Worm (Caenorhabditis elegans) whole organism, L3 larva: Measurements from ENCODE around the gene K12B6.11.
A peak's percentile ranks its signal among the peaks of the same experiment; 100 is the strongest.

Experiments
- ZK546.5 ChIP-seq: sonication (generic microtip); optimal IDR thresholded peaks from 2 replicates; lab custom pipeline; 2017; ENCODE audit warnings: missing biosample characterization, missing genetic modification characterization
- aly-2 ChIP-seq: fragments of 150-350 bp; optimal IDR thresholded peaks from 2 replicates; lab custom pipeline; 2014; ENCODE audit warnings: missing biosample characterization, missing genetic modification characterization
- ama-1 ChIP-seq: fragments of 150-350 bp; optimal IDR thresholded peaks from 2 replicates; lab custom pipeline; 2018
- ceh-16 ChIP-seq: sonication (generic microtip); optimal IDR thresholded peaks from 2 replicates; lab custom pipeline; 2017; ENCODE audit warnings: missing biosample characterization, missing genetic modification characterization
- ceh-82 ChIP-seq: fragments of 150-350 bp; optimal IDR thresholded peaks from 2 replicates; lab custom pipeline; 2014; ENCODE audit warnings: missing biosample characterization, missing genetic modification characterization
- ceh-9 ChIP-seq: sonication (generic microtip); optimal IDR thresholded peaks from 2 replicates; lab custom pipeline; 2018; ENCODE audit warnings: missing biosample characterization, missing genetic modification characterization
- daf-12 ChIP-seq: fragments of 150-350 bp; optimal IDR thresholded peaks from 2 replicates; lab custom pipeline; 2014; ENCODE audit warnings: missing biosample characterization, missing genetic modification reagents, missing genetic modification characterization
- egl-27 ChIP-seq: sonication (generic microtip); optimal IDR thresholded peaks from 4 replicates; lab custom pipeline; 2017; ENCODE audit warnings: missing biosample characterization, missing genetic modification reagents, missing genetic modification characterization
- egl-5 ChIP-seq: fragments of 150-350 bp; optimal IDR thresholded peaks from 2 replicates; lab custom pipeline; 2017; ENCODE audit warnings: missing biosample characterization, missing genetic modification reagents, missing genetic modification characterization, inconsistent platforms
- elt-2 ChIP-seq: sonication (generic microtip); optimal IDR thresholded peaks from 2 replicates; lab custom pipeline; 2016; ENCODE audit warnings: missing genetic modification reagents, mild to moderate bottlenecking, missing genetic modification characterization, missing compliant biosample characterization
- elt-3 ChIP-seq, 3 experiments: fragments of 150-350 bp in 1 of 3; sonication (generic microtip) in 2 of 3; optimal IDR thresholded peaks; 2 replicates in 2 of 3; 4 replicates in 1 of 3; lab custom pipeline; 2014 to 2017; ENCODE audit warnings: missing biosample characterization in 3 of 3, missing genetic modification characterization in 3 of 3
- eor-1 ChIP-seq, 2 experiments: fragments of 150-350 bp; optimal IDR thresholded peaks; 2 replicates each; lab custom pipeline; 2014 to 2018; ENCODE audit warnings: missing biosample characterization in 2 of 2, missing genetic modification characterization in 2 of 2
- fkh-2 ChIP-seq: fragments of 150-350 bp; optimal IDR thresholded peaks from 2 replicates; lab custom pipeline; 2014; ENCODE audit warnings: missing biosample characterization, missing genetic modification reagents, missing genetic modification characterization
- fos-1 ChIP-seq: fragments of 150-350 bp; optimal IDR thresholded peaks from 2 replicates; lab custom pipeline; 2014; ENCODE audit warnings: missing biosample characterization, missing genetic modification characterization
- hmg-11 ChIP-seq: sonication (generic microtip); optimal IDR thresholded peaks from 2 replicates; lab custom pipeline; 2016; ENCODE audit warnings: missing genetic modification characterization, missing compliant biosample characterization
- jun-1 ChIP-seq: fragments of 150-350 bp; optimal IDR thresholded peaks from 2 replicates; lab custom pipeline; 2014; ENCODE audit warnings: missing biosample characterization, missing genetic modification reagents, missing genetic modification characterization
- lin-39 ChIP-seq: fragments of 150-350 bp; optimal IDR thresholded peaks from 2 replicates; lab custom pipeline; 2018; ENCODE audit warnings: missing biosample characterization, missing genetic modification reagents, missing genetic modification characterization
- lsy-12 ChIP-seq: sonication (generic microtip); optimal IDR thresholded peaks from 2 replicates; lab custom pipeline; 2016; ENCODE audit warnings: mild to moderate bottlenecking, missing genetic modification characterization, missing compliant biosample characterization
- mdl-1 ChIP-seq: fragments of 150-350 bp; optimal IDR thresholded peaks from 2 replicates; lab custom pipeline; 2014; ENCODE audit warnings: missing biosample characterization, missing genetic modification characterization
- nhr-11 ChIP-seq: fragments of 150-350 bp; optimal IDR thresholded peaks from 2 replicates; lab custom pipeline; 2014; ENCODE audit warnings: missing biosample characterization, missing genetic modification characterization
- nhr-12 ChIP-seq: fragments of 150-350 bp; optimal IDR thresholded peaks from 2 replicates; lab custom pipeline; 2014; ENCODE audit warnings: missing biosample characterization, missing genetic modification characterization
- nhr-23 ChIP-seq: fragments of 150-350 bp; optimal IDR thresholded peaks from 2 replicates; lab custom pipeline; 2014; ENCODE audit warnings: missing biosample characterization, missing genetic modification reagents, missing genetic modification characterization
- nhr-25 ChIP-seq: sonication (generic microtip); optimal IDR thresholded peaks from 2 replicates; lab custom pipeline; 2017; ENCODE audit warnings: missing biosample characterization, missing genetic modification characterization
- nhr-43 ChIP-seq: sonication (generic microtip); optimal IDR thresholded peaks from 2 replicates; lab custom pipeline; 2016; ENCODE audit warnings: mild to moderate bottlenecking, missing genetic modification characterization, missing compliant biosample characterization; ENCODE audit not compliant: poor library complexity, severe bottlenecking
- nhr-76 ChIP-seq: fragments of 150-350 bp; sonication (generic microtip); optimal IDR thresholded peaks from 5 replicates; lab custom pipeline; 2014; ENCODE audit warnings: missing biosample characterization, missing genetic modification characterization
- nhr-77 ChIP-seq: fragments of 150-350 bp; optimal IDR thresholded peaks from 2 replicates; lab custom pipeline; 2014; ENCODE audit warnings: missing biosample characterization, missing genetic modification characterization
- pha-4 ChIP-seq: fragments of 150-350 bp; optimal IDR thresholded peaks from 2 replicates; lab custom pipeline; 2014; ENCODE audit warnings: missing biosample characterization, missing genetic modification reagents, missing genetic modification characterization
- pqm-1 ChIP-seq: fragments of 150-350 bp; optimal IDR thresholded peaks from 2 replicates; lab custom pipeline; 2017; ENCODE audit warnings: missing biosample characterization, missing genetic modification characterization, inconsistent platforms
- skn-1 ChIP-seq: fragments of 150-350 bp; optimal IDR thresholded peaks from 2 replicates; lab custom pipeline; 2014; ENCODE audit warnings: missing biosample characterization, missing genetic modification characterization
- snpc-4 ChIP-seq: fragments of 150-350 bp; optimal IDR thresholded peaks from 2 replicates; lab custom pipeline; 2014; ENCODE audit warnings: missing biosample characterization, missing genetic modification characterization
- tbx-2 ChIP-seq: sonication (generic microtip); optimal IDR thresholded peaks from 2 replicates; lab custom pipeline; 2016; ENCODE audit warnings: mild to moderate bottlenecking, missing genetic modification characterization, missing compliant biosample characterization
- unc-39 ChIP-seq: sonication (generic microtip); optimal IDR thresholded peaks from 4 replicates; lab custom pipeline; 2017; ENCODE audit warnings: missing biosample characterization, missing genetic modification characterization
- unc-62 ChIP-seq: fragments of 150-350 bp; sonication (generic microtip); optimal IDR thresholded peaks from 4 replicates; lab custom pipeline; 2014; ENCODE audit warnings: missing biosample characterization, missing genetic modification reagents, missing genetic modification characterization
- zag-1 ChIP-seq: fragments of 150-350 bp; optimal IDR thresholded peaks from 2 replicates; lab custom pipeline; 2014; ENCODE audit warnings: missing biosample characterization, missing genetic modification characterization
- ztf-4 ChIP-seq: fragments of 150-350 bp; optimal IDR thresholded peaks from 2 replicates; lab custom pipeline; 2014; ENCODE audit warnings: missing biosample characterization, missing genetic modification characterization

The K12B6.11 gene

ce11 chrV:6322749-6323367, 34.2 kb downstream of the K12B6.11 start:
- TF ChIP-seq nhr-23, result peak; percentile 53
- peak; percentile 68 for TF ChIP-seq nhr-25 (tag; lab: Kevin White, UChicago)
- no peak for TF ChIP-seq ama-1 (lab: Kevin White, UChicago)
- TF ChIP-seq nhr-43 (tag; lab: Kevin White, UChicago), result peak; percentile 20
- TF ChIP-seq, all 47 proteins: peak for 3

ce11 chrV:6323602-6324001, 34.9 kb downstream of the K12B6.11 start:
- TF ChIP-seq skn-1 (tag; lab: Kevin White, UChicago) (no peak), egl-5 (no peak), hmg-11 (no peak), ceh-9 (tag; lab: Kevin White, UChicago) (no peak), daf-12 (tag; lab: Kevin White, UChicago) (no peak), eor-1 (tag; optimal IDR thresholded peaks at IDR 0.05; lab: Kevin White, UChicago) (no peak), egl-27 (tag; lab: Kevin White, UChicago) (no peak), lin-39 (tag; lab: Kevin White, UChicago) (no peak), nhr-77 (no peak), ztf-4 (tag; lab: Kevin White, UChicago) (no peak), unc-39 (no peak), unc-62 (GFP tag; lab: Kevin White, UChicago) (no peak), nhr-76 (tag; lab: Kevin White, UChicago) (no peak), snpc-4 (tag; lab: Kevin White, UChicago) (no peak), tbx-2 (tag; lab: Kevin White, UChicago) (no peak), ceh-82 (tag; lab: Kevin White, UChicago) (no peak), elt-2 (tag; lab: Kevin White, UChicago) (no peak), pqm-1 (tag; lab: Kevin White, UChicago) (no peak), ceh-16 (tag; lab: Kevin White, UChicago) (no peak), nhr-12 (tag; lab: Kevin White, UChicago) (no peak)
- TF ChIP-seq, all 47 proteins: peak for 0

- TF ChIP-seq elt-3 (tag; optimal IDR thresholded peaks at IDR 0.05; lab: Kevin White, UChicago), result peak in 1 of 3 experiments; percentile 33
- TF ChIP-seq jun-1 (tag; lab: Kevin White, UChicago), result no peak
- TF ChIP-seq ama-1 (lab: Kevin White, UChicago), result peak; percentile 9
- no peak for TF ChIP-seq lsy-12
- no peak for TF ChIP-seq aly-2 (tag; lab: Kevin White, UChicago)
- TF ChIP-seq, all 47 proteins: peak for 2
These were observed 37.7 kb downstream of the K12B6.11 start for ce11 chrV:6326394-6326793.

ce11 chrV:6326980-6327379, 38.3 kb downstream of the K12B6.11 start, which contains the start of gene fbxa-202:
fbxa-202 (plus strand) TSS chrV:6327280.
- no peak for TF ChIP-seq skn-1 (tag; lab: Kevin White, UChicago)
- TF ChIP-seq hmg-11, result no peak
- TF ChIP-seq, all 47 proteins: peak for 0

- TF ChIP-seq snpc-4 (tag; lab: Kevin White, UChicago) (no peak), ZK546.5 (tag; lab: Kevin White, UChicago) (no peak), unc-39 (no peak), skn-1 (tag; lab: Kevin White, UChicago) (no peak), fos-1 (no peak), zag-1 (no peak), nhr-23 (no peak), elt-2 (tag; lab: Kevin White, UChicago) (no peak), eor-1 (tag; optimal IDR thresholded peaks at IDR 0.05; lab: Kevin White, UChicago) (no peak), pha-4 (no peak), fkh-2 (tag; lab: Kevin White, UChicago) (no peak), ceh-82 (tag; lab: Kevin White, UChicago) (no peak), mdl-1 (tag; lab: Kevin White, UChicago) (no peak), ceh-9 (tag; lab: Kevin White, UChicago) (no peak), egl-27 (tag; lab: Kevin White, UChicago) (no peak), nhr-11 (no peak)
These were observed 40.2 kb downstream of the K12B6.11 start, which contains the start of gene T28C12.2 for ce11 chrV:6328897-6329296. T28C12.2 (plus strand) TSS chrV:6329197.
